Fruit fly (Drosophila melanogaster) whole organism, embryonic: ENCODE measurements around the gene AcCoAS.

ENCODE experiments used
- Atf6 ChIP-seq: fragments of 200-800 bp; sonication (Bioruptor generic); IDR thresholded peaks from 2 replicates; pipeline ENCODE4 v1.3.6; 2022; ENCODE audit warnings: missing biosample characterization, missing genetic modification characterization
- B-H1 ChIP-seq: fragments of 200-800 bp; sonication (Bioruptor generic); IDR thresholded peaks from 3 replicates; pipeline ENCODE4 v1.3.6; 2022; ENCODE audit warnings: missing biosample characterization, missing genetic modification characterization
- BEAF-32 ChIP-seq: fragments of 200-800 bp; sonication (Bioruptor generic); optimal IDR thresholded peaks from 3 replicates; lab custom pipeline; 2017; ENCODE audit warnings: missing biosample characterization, missing genetic modification characterization, mild to moderate bottlenecking, moderate library complexity, missing genetic modification reagents
- Bgb ChIP-seq: fragments of 200-800 bp; sonication (Bioruptor generic); IDR thresholded peaks from 2 replicates; pipeline ENCODE4 v1.3.6; 2022; ENCODE audit warnings: missing biosample characterization, missing genetic modification characterization; ENCODE audit not compliant: partially characterized antibody
- CG12236 ChIP-seq: fragments of 200-800 bp; sonication (Bioruptor generic); optimal IDR thresholded peaks from 2 replicates; lab custom pipeline; 2016; ENCODE audit warnings: missing biosample characterization, missing genetic modification characterization
- CG14441 ChIP-seq: fragments of 200-800 bp; sonication (Bioruptor generic); IDR thresholded peaks from 2 replicates; pipeline ENCODE4 v1.3.6; 2022; ENCODE audit warnings: missing biosample characterization, missing genetic modification characterization
- CG15073 ChIP-seq: fragments of 200-800 bp; sonication (Bioruptor generic); optimal IDR thresholded peaks from 2 replicates; lab custom pipeline; 2016; ENCODE audit warnings: missing biosample characterization, missing genetic modification characterization
- CG16779 ChIP-seq: fragments of 200-800 bp; sonication (Bioruptor generic); IDR thresholded peaks from 2 replicates; pipeline ENCODE4 v1.3.6; 2022; ENCODE audit warnings: missing biosample characterization, missing genetic modification characterization
- CG17186 ChIP-seq: fragments of 200-800 bp; sonication (Bioruptor generic); optimal IDR thresholded peaks from 3 replicates; lab custom pipeline; 2017; ENCODE audit warnings: missing biosample characterization, missing genetic modification reagents, missing genetic modification characterization
- CG17328 ChIP-seq: fragments of 200-800 bp; sonication (Bioruptor generic); IDR thresholded peaks from 2 replicates; pipeline ENCODE4 v1.3.6; 2022; ENCODE audit warnings: missing biosample characterization, missing genetic modification characterization
- CG31224 ChIP-seq: fragments of 200-800 bp; sonication (Bioruptor generic); IDR thresholded peaks from 2 replicates; pipeline ENCODE4 v1.3.6; 2022; ENCODE audit warnings: missing biosample characterization, missing genetic modification characterization
- CG31388 ChIP-seq: fragments of 200-800 bp; sonication (Bioruptor generic); optimal IDR thresholded peaks from 2 replicates; lab custom pipeline; 2016; ENCODE audit warnings: missing biosample characterization, missing genetic modification characterization
- CG32532 ChIP-seq: fragments of 200-800 bp; sonication (Bioruptor generic); IDR thresholded peaks from 2 replicates; pipeline ENCODE4 v1.3.6; 2022; ENCODE audit warnings: missing biosample characterization, missing genetic modification characterization
- CG4282 ChIP-seq: fragments of 200-800 bp; sonication (Bioruptor generic); optimal IDR thresholded peaks from 2 replicates; lab custom pipeline; 2016; ENCODE audit warnings: missing biosample characterization, missing genetic modification characterization
- CG4730 ChIP-seq: fragments of 200-800 bp; sonication (Bioruptor generic); IDR thresholded peaks from 2 replicates; pipeline ENCODE4 v1.3.6; 2022; ENCODE audit warnings: missing biosample characterization, missing genetic modification characterization
- CG4820 ChIP-seq: fragments of 200-800 bp; sonication (Bioruptor generic); optimal IDR thresholded peaks from 3 replicates; lab custom pipeline; 2016; ENCODE audit warnings: missing biosample characterization, missing genetic modification characterization
- CG5245 ChIP-seq: fragments of 200-800 bp; sonication (Bioruptor generic); optimal IDR thresholded peaks from 3 replicates; lab custom pipeline; 2016; ENCODE audit warnings: missing biosample characterization, missing genetic modification characterization
- CG7271 ChIP-seq: fragments of 200-800 bp; sonication (Bioruptor generic); optimal IDR thresholded peaks from 2 replicates; lab custom pipeline; 2018; ENCODE audit warnings: missing biosample characterization, mild to moderate bottlenecking, missing genetic modification characterization, moderate library complexity
- CG7357 ChIP-seq: fragments of 200-800 bp; sonication (Bioruptor generic); IDR thresholded peaks from 3 replicates; pipeline ENCODE4 v1.3.6; 2022; ENCODE audit warnings: missing biosample characterization, missing genetic modification characterization
- CG7745 ChIP-seq: fragments of 200-800 bp; sonication (Bioruptor generic); optimal IDR thresholded peaks from 2 replicates; lab custom pipeline; 2018; ENCODE audit warnings: missing biosample characterization, mild to moderate bottlenecking, missing genetic modification characterization, moderate library complexity
- CG8281 ChIP-seq: fragments of 200-800 bp; sonication (Bioruptor generic); optimal IDR thresholded peaks from 2 replicates; lab custom pipeline; 2018; ENCODE audit warnings: missing biosample characterization, mild to moderate bottlenecking, missing genetic modification characterization, moderate library complexity
- CG9727 ChIP-seq: fragments of 200-800 bp; sonication (Bioruptor generic); optimal IDR thresholded peaks from 3 replicates; lab custom pipeline; 2017; ENCODE audit warnings: missing biosample characterization, mild to moderate bottlenecking, missing genetic modification characterization
- CrebB ChIP-seq: fragments of 200-800 bp; sonication (Bioruptor generic); optimal IDR thresholded peaks from 3 replicates; lab custom pipeline; 2018; ENCODE audit warnings: missing biosample characterization, mild to moderate bottlenecking, missing genetic modification characterization
- D ChIP-seq, 2 experiments: fragments of 200-800 bp in 1 of 2; fragments of >200 bp in 1 of 2; sonication (Bioruptor generic) in 1 of 2; optimal IDR thresholded peaks; 2 replicates in 1 of 2; 3 replicates in 1 of 2; lab custom pipeline; 2017; ENCODE audit warnings: mild to moderate bottlenecking in 1 of 2, missing biosample characterization in 1 of 2, missing genetic modification characterization in 1 of 2, missing genetic modification reagents in 1 of 2
- Deaf1 ChIP-seq: fragments of 200-800 bp; optimal IDR thresholded peaks from 3 replicates; lab custom pipeline; 2019; ENCODE audit warnings: missing biosample characterization, mild to moderate bottlenecking, missing genetic modification characterization, moderate library complexity
- E2f2 ChIP-seq: fragments of 200-800 bp; sonication (Bioruptor generic); IDR thresholded peaks from 2 replicates; pipeline ENCODE4 v1.3.6; 2022; ENCODE audit warnings: missing biosample characterization, missing genetic modification characterization
- Ets97D ChIP-seq: fragments of 200-800 bp; sonication (Bioruptor generic); optimal IDR thresholded peaks from 3 replicates; lab custom pipeline; 2016; ENCODE audit warnings: missing biosample characterization, missing genetic modification characterization
- Fer3 ChIP-seq: fragments of 200-800 bp; sonication (Bioruptor generic); optimal IDR thresholded peaks from 2 replicates; lab custom pipeline; 2018; ENCODE audit warnings: missing biosample characterization, mild to moderate bottlenecking, missing genetic modification characterization, moderate library complexity
- MBD-R2 ChIP-seq: fragments of 200-800 bp; sonication (Bioruptor generic); IDR thresholded peaks from 2 replicates; pipeline ENCODE4 v1.3.6; 2022; ENCODE audit warnings: missing biosample characterization, missing genetic modification characterization
- Nf-YB ChIP-seq: fragments of 200-800 bp; sonication (Bioruptor generic); optimal IDR thresholded peaks from 3 replicates; lab custom pipeline; 2019; ENCODE audit warnings: missing biosample characterization, mild to moderate bottlenecking, missing genetic modification characterization, moderate library complexity
- Rx ChIP-seq: fragments of 200-800 bp; sonication (Bioruptor generic); IDR thresholded peaks from 2 replicates; pipeline ENCODE4 v1.3.6; 2022; ENCODE audit warnings: missing biosample characterization, missing genetic modification characterization
- Spps ChIP-seq: fragments of 200-800 bp; sonication (Bioruptor generic); optimal IDR thresholded peaks from 2 replicates; lab custom pipeline; 2018; ENCODE audit warnings: missing biosample characterization, mild to moderate bottlenecking, missing genetic modification characterization
- TFAM ChIP-seq: fragments of 200-800 bp; sonication (Bioruptor generic); optimal IDR thresholded peaks from 2 replicates; lab custom pipeline; 2017; ENCODE audit warnings: missing biosample characterization, missing genetic modification characterization, inconsistent platforms
- Trl ChIP-seq, 3 experiments: fragments of >200 bp in 2 of 3; fragments of 200-800 bp in 1 of 3; sonication (Bioruptor generic) in 1 of 3; optimal IDR thresholded peaks; 2 replicates in 1 of 3; 3 replicates in 2 of 3; lab custom pipeline; 2016 to 2017; ENCODE audit warnings: missing biosample characterization in 1 of 3, missing genetic modification characterization in 1 of 3
- bbx ChIP-seq: fragments of 200-800 bp; sonication (Bioruptor generic); IDR thresholded peaks from 2 replicates; pipeline ENCODE4 v1.3.6; 2022; ENCODE audit warnings: missing biosample characterization, missing genetic modification characterization; ENCODE audit not compliant: partially characterized antibody
- bigmax ChIP-seq: fragments of 200-800 bp; sonication (Bioruptor generic); optimal IDR thresholded peaks from 2 replicates; lab custom pipeline; 2018; ENCODE audit warnings: missing biosample characterization, mild to moderate bottlenecking, missing genetic modification characterization
- fd102C ChIP-seq: fragments of 200-800 bp; sonication (Bioruptor generic); optimal IDR thresholded peaks from 2 replicates; lab custom pipeline; 2018; ENCODE audit warnings: missing biosample characterization, mild to moderate bottlenecking, missing genetic modification characterization, moderate library complexity
- fd3F ChIP-seq: fragments of 200-800 bp; sonication (Bioruptor generic); optimal IDR thresholded peaks from 2 replicates; lab custom pipeline; 2018; ENCODE audit warnings: missing biosample characterization, mild to moderate bottlenecking, missing genetic modification characterization, moderate library complexity
- gce ChIP-seq: fragments of 200-800 bp; sonication (Bioruptor generic); IDR thresholded peaks from 3 replicates; pipeline ENCODE4 v1.3.6; 2022; ENCODE audit warnings: missing biosample characterization, missing genetic modification characterization
- gt ChIP-seq: fragments of 200-800 bp; sonication (Bioruptor generic); IDR thresholded peaks from 2 replicates; pipeline ENCODE4 v1.3.6; 2022; ENCODE audit warnings: missing biosample characterization, missing genetic modification characterization
- hbn ChIP-seq: fragments of 200-800 bp; sonication (Bioruptor generic); IDR thresholded peaks from 2 replicates; pipeline ENCODE4 v1.3.6; 2022; ENCODE audit warnings: missing biosample characterization, missing genetic modification characterization; ENCODE audit not compliant: partially characterized antibody
- hkb ChIP-seq, 2 experiments: fragments of 200-800 bp in 1 of 2; fragments of >200 bp in 1 of 2; sonication (Bioruptor generic) in 1 of 2; IDR thresholded peaks in 1 of 2; optimal IDR thresholded peaks in 1 of 2; 2 replicates each; pipeline versions ENCODE4 v1.3.6 to Lab custom; 2017 to 2022; ENCODE audit warnings: missing biosample characterization in 1 of 2, missing genetic modification characterization in 1 of 2
- repo ChIP-seq: fragments of 200-800 bp; sonication (Bioruptor generic); optimal IDR thresholded peaks from 2 replicates; lab custom pipeline; 2016; ENCODE audit warnings: missing biosample characterization, missing genetic modification characterization
- tll ChIP-seq, 2 experiments: fragments of 200-800 bp in 1 of 2; fragments of >200 bp in 1 of 2; sonication (Bioruptor generic) in 1 of 2; optimal IDR thresholded peaks; 2 replicates each; lab custom pipeline; 2017 to 2019; ENCODE audit warnings: missing biosample characterization in 2 of 2, missing genetic modification characterization in 2 of 2, mild to moderate bottlenecking in 1 of 2, moderate library complexity in 1 of 2
- wdn ChIP-seq: fragments of 200-800 bp; sonication (Bioruptor generic); IDR thresholded peaks from 2 replicates; pipeline ENCODE4 v1.3.6; 2022; ENCODE audit warnings: missing biosample characterization, missing genetic modification characterization
- wek ChIP-seq: fragments of 200-800 bp; sonication (Bioruptor generic); optimal IDR thresholded peaks from 3 replicates; lab custom pipeline; 2018; ENCODE audit warnings: missing biosample characterization, mild to moderate bottlenecking, missing genetic modification characterization, moderate library complexity

AcCoAS gene

dm6 chr3L:21276296-21277257, 3.5 kb downstream of the AcCoAS start:
- TF ChIP-seq fd102C (GFP tag; lab: Kevin White, UChicago), result peak; percentile 38
- TF ChIP-seq CG9727 (GFP tag; lab: Kevin White, UChicago), result peak; percentile 84
- TF ChIP-seq CG14441 (GFP tag; lab: Robert Waterston, UW), result peak; percentile 50; the same call in 1 of the 2 replicates
- TF ChIP-seq CG17328 (GFP tag; lab: Robert Waterston, UW), result no peak
- TF ChIP-seq CG7745 (tag; lab: Kevin White, UChicago), result no peak
- TF ChIP-seq Nf-YB (GFP tag; lab: Kevin White, UChicago), result peak; percentile 51
- TF ChIP-seq Rx, result no peak
- no peak for TF ChIP-seq CG4282
- TF ChIP-seq CG15073 (GFP tag; lab: Kevin White, UChicago), result peak; percentile 3
- TF ChIP-seq tll (GFP tag; optimal IDR thresholded peaks at IDR 0.05; lab: Kevin White, UChicago), result peak in 1 of 2 experiments; percentile 88
- no peak for TF ChIP-seq bbx
- peak; percentile 16 for TF ChIP-seq BEAF-32 (GFP tag; lab: Kevin White, UChicago)
- TF ChIP-seq gt (GFP tag; lab: Robert Waterston, UW), result no peak
- TF ChIP-seq fd3F (GFP tag; lab: Kevin White, UChicago), result peak; percentile 29
- TF ChIP-seq CrebB (tag; lab: Kevin White, UChicago), result no peak
- TF ChIP-seq bigmax (GFP tag; lab: Kevin White, UChicago), result no peak
- TF ChIP-seq Ets97D (GFP tag; lab: Kevin White, UChicago), result no peak
- TF ChIP-seq Spps (tag; lab: Kevin White, UChicago), result peak; percentile 27
- peak; percentile 18 for TF ChIP-seq Deaf1 (tag; lab: Kevin White, UChicago)
- TF ChIP-seq CG5245 (GFP tag; lab: Kevin White, UChicago), result no peak
- TF ChIP-seq TFAM (GFP tag; lab: Kevin White, UChicago), result no peak
- peak; percentile 27 for TF ChIP-seq CG12236 (GFP tag; lab: Kevin White, UChicago)
- no peak for TF ChIP-seq CG7357 (GFP tag; lab: Robert Waterston, UW)
- peak; percentile 29; the same call in 1 of the 2 replicates for TF ChIP-seq Bgb
- no peak for TF ChIP-seq B-H1 (GFP tag; lab: Robert Waterston, UW)
- TF ChIP-seq wek (GFP tag; lab: Kevin White, UChicago), result no peak
- TF ChIP-seq CG32532 (GFP tag; lab: Robert Waterston, UW), result peak; percentile 41; the same call in 1 of the 2 replicates
- TF ChIP-seq Fer3 (tag; lab: Kevin White, UChicago), result peak; percentile 44
- TF ChIP-seq CG31388 (GFP tag; lab: Kevin White, UChicago), result peak; percentile 5
- TF ChIP-seq CG7271 (tag; lab: Kevin White, UChicago), result no peak
- no peak for TF ChIP-seq D (optimal IDR thresholded peaks at IDR 0.05; lab: Kevin White, UChicago)
- peak; percentile 62 for TF ChIP-seq D (GFP tag; optimal IDR thresholded peaks at IDR 0.05; lab: Kevin White, UChicago)
- TF ChIP-seq E2f2 (GFP tag; lab: Robert Waterston, UW), result peak; percentile 43; the same call in 1 of the 2 replicates
- no peak for TF ChIP-seq hkb (optimal IDR thresholded peaks at IDR 0.05; lab: Kevin White, UChicago)
- TF ChIP-seq hkb (GFP tag; IDR thresholded peaks at IDR 0.05; lab: Robert Waterston, UW), result 0 out of 2 replicates have a peak, but pooled peaks have one; percentile 39
- TF ChIP-seq Trl (optimal IDR thresholded peaks at IDR 0.05; lab: Kevin White, UChicago), result peak; percentile 50 to 51
- TF ChIP-seq Trl (GFP tag; optimal IDR thresholded peaks at IDR 0.05; lab: Kevin White, UChicago), result peak; percentile 68
- TF ChIP-seq Atf6 (GFP tag; lab: Robert Waterston, UW), result peak; percentile 45; the same call in 1 of the 2 replicates
- TF ChIP-seq CG8281, result peak; percentile 16
- peak; percentile 40 for TF ChIP-seq CG4820 (GFP tag; lab: Kevin White, UChicago)
- no peak for TF ChIP-seq CG16779 (GFP tag; lab: Robert Waterston, UW)
- no peak for TF ChIP-seq wdn (GFP tag; lab: Robert Waterston, UW)
- peak; percentile 21 for TF ChIP-seq repo (GFP tag; lab: Kevin White, UChicago)
- no peak for TF ChIP-seq hbn (GFP tag; lab: Robert Waterston, UW)
- no peak for TF ChIP-seq CG17186 (GFP tag; lab: Kevin White, UChicago)
- TF ChIP-seq CG31224 (GFP tag; lab: Robert Waterston, UW), result peak; percentile 30; the same call in 1 of the 2 replicates
- no peak for TF ChIP-seq MBD-R2 (GFP tag; lab: Robert Waterston, UW)
- TF ChIP-seq CG4730 (GFP tag; lab: Robert Waterston, UW), result no peak
- no peak for TF ChIP-seq gce (GFP tag; lab: Robert Waterston, UW)
